Fruit fly (Drosophila melanogaster): ENCODE measurements around the gene dysf.

Gene dysf

dm6 chr3R:26035369-26035656, 63.2 kb downstream of the dysf start:
- peak; percentile 25 for TF ChIP-seq woc (GFP tag; optimal IDR thresholded peaks at IDR 0.05)
- TF ChIP-seq dsf (GFP tag; optimal IDR thresholded peaks at IDR 0.05; ENCODE audit: borderline replicate concordance): no peak
- TF ChIP-seq Dfd (GFP tag; optimal IDR thresholded peaks at IDR 0.05): no peak

- TF ChIP-seq Hr78 (GFP tag; optimal IDR thresholded peaks at IDR 0.05) (no peak), jim (GFP tag; optimal IDR thresholded peaks at IDR 0.05) (no peak), Vsx2 (GFP tag; optimal IDR thresholded peaks at IDR 0.05; ENCODE audit: partially characterized antibody) (no peak), lola (GFP tag; optimal IDR thresholded peaks at IDR 0.05) (no peak), pan (optimal IDR thresholded peaks at IDR 0.05) (no peak), Dif (GFP tag; optimal IDR thresholded peaks at IDR 0.05; ENCODE audit: partially characterized antibody) (no peak), CG32264 (GFP tag; optimal IDR thresholded peaks at IDR 0.05) (no peak), ey (GFP tag; optimal IDR thresholded peaks at IDR 0.05) (no peak), Sp1 (GFP tag; optimal IDR thresholded peaks at IDR 0.05) (no peak), CrebA (GFP tag; optimal IDR thresholded peaks at IDR 0.05; ENCODE audit: borderline replicate concordance) (no peak), psq (GFP tag; optimal IDR thresholded peaks at IDR 0.05) (no peak), Abd-B (GFP tag; optimal IDR thresholded peaks at IDR 0.05) (no peak), Jra (GFP tag; optimal IDR thresholded peaks at IDR 0.05) (no peak), rgr (GFP tag; optimal IDR thresholded peaks at IDR 0.05) (no peak), fru (GFP tag; optimal IDR thresholded peaks at IDR 0.05) (no peak)
Measured at dm6 chr3R:26034643-26035368, 63.7 kb downstream of the dysf start.

- TF ChIP-seq jim (GFP tag; optimal IDR thresholded peaks at IDR 0.05): no peak
- no peak for TF ChIP-seq Hr78 (GFP tag; optimal IDR thresholded peaks at IDR 0.05)
- TF ChIP-seq psq (GFP tag; optimal IDR thresholded peaks at IDR 0.05): no peak
- no peak for TF ChIP-seq CG9705 (GFP tag; optimal IDR thresholded peaks at IDR 0.05)
- TF ChIP-seq dl (GFP tag; optimal IDR thresholded peaks at IDR 0.05; ENCODE audit: insufficient read depth in 1 of 2, partially characterized antibody in 2 of 2): no peak
- TF ChIP-seq Abd-B (GFP tag; optimal IDR thresholded peaks at IDR 0.05): no peak
- no peak for TF ChIP-seq OdsH (GFP tag; optimal IDR thresholded peaks at IDR 0.05)
- TF ChIP-seq Vsx2 (GFP tag; optimal IDR thresholded peaks at IDR 0.05; ENCODE audit: partially characterized antibody): no peak
- no peak for TF ChIP-seq CG32264 (GFP tag; optimal IDR thresholded peaks at IDR 0.05)
- TF ChIP-seq CrebA (GFP tag; optimal IDR thresholded peaks at IDR 0.05; ENCODE audit: borderline replicate concordance): no peak
- no peak for TF ChIP-seq usp (GFP tag; optimal IDR thresholded peaks at IDR 0.05)
- no peak for TF ChIP-seq Dif (GFP tag; optimal IDR thresholded peaks at IDR 0.05; ENCODE audit: partially characterized antibody)
- no peak for TF ChIP-seq N (GFP tag; optimal IDR thresholded peaks at IDR 0.05)
- no peak for TF ChIP-seq Sp1 (GFP tag; optimal IDR thresholded peaks at IDR 0.05)
- no peak for TF ChIP-seq foxo (GFP tag; optimal IDR thresholded peaks at IDR 0.05)
- no peak for TF ChIP-seq woc (GFP tag; optimal IDR thresholded peaks at IDR 0.05)
- no peak for TF ChIP-seq Myc (optimal IDR thresholded peaks at IDR 0.05)
- TF ChIP-seq GATAd (GFP tag; optimal IDR thresholded peaks at IDR 0.05): no peak
Measured at dm6 chr3R:26032611-26033001, 65.9 kb downstream of the dysf start.

dm6 chr3R:26031968-26032610, 66.4 kb downstream of the dysf start:
- peak; percentile 22 for TF ChIP-seq Dfd (GFP tag; optimal IDR thresholded peaks at IDR 0.05)
- TF ChIP-seq GATAd (GFP tag; optimal IDR thresholded peaks at IDR 0.05): no peak
- TF ChIP-seq Hr83 (GFP tag; optimal IDR thresholded peaks at IDR 0.05; ENCODE audit: poor library complexity, severe bottlenecking): no peak

- TF ChIP-seq Myc (optimal IDR thresholded peaks at IDR 0.05): no peak
- no peak for TF ChIP-seq dl (GFP tag; optimal IDR thresholded peaks at IDR 0.05; ENCODE audit: insufficient read depth in 1 of 2, partially characterized antibody in 2 of 2)
- TF ChIP-seq N (GFP tag; optimal IDR thresholded peaks at IDR 0.05): no peak
- TF ChIP-seq CG9705 (GFP tag; optimal IDR thresholded peaks at IDR 0.05): no peak
- TF ChIP-seq dmrt93B (GFP tag; optimal IDR thresholded peaks at IDR 0.05): no peak
- TF ChIP-seq jim (GFP tag; optimal IDR thresholded peaks at IDR 0.05): no peak
- TF ChIP-seq br (GFP tag; optimal IDR thresholded peaks at IDR 0.05): no peak
- no peak for TF ChIP-seq Abd-B (GFP tag; optimal IDR thresholded peaks at IDR 0.05)
- no peak for TF ChIP-seq HLH106 (tag; optimal IDR thresholded peaks at IDR 0.05)
- TF ChIP-seq psq (GFP tag; optimal IDR thresholded peaks at IDR 0.05): no peak
- no peak for TF ChIP-seq Hr83 (GFP tag; optimal IDR thresholded peaks at IDR 0.05; ENCODE audit: poor library complexity, severe bottlenecking)
- no peak for TF ChIP-seq fru (GFP tag; optimal IDR thresholded peaks at IDR 0.05)
- TF ChIP-seq OdsH (GFP tag; optimal IDR thresholded peaks at IDR 0.05): no peak
- no peak for TF ChIP-seq h (GFP tag; optimal IDR thresholded peaks at IDR 0.05)
- TF ChIP-seq Dif (GFP tag; optimal IDR thresholded peaks at IDR 0.05; ENCODE audit: partially characterized antibody): no peak
- no peak for TF ChIP-seq rgr (GFP tag; optimal IDR thresholded peaks at IDR 0.05)
Measured at dm6 chr3R:26030562-26030961, 67.9 kb downstream of the dysf start.
